Fruit fly (Drosophila melanogaster): ENCODE data around the gene Hsp68.

Hsp68 gene

dm6 chr3R:24047998-24048511 is 9.1 kb downstream of the Hsp68 start, which contains the start of gene Rox8 (continued):
- TF ChIP-seq CG11504 (tag; optimal IDR thresholded peaks at IDR 0.05) (no peak), CG7839 (tag; optimal IDR thresholded peaks at IDR 0.05) (peak; percentile 24), pzg (GFP tag; optimal IDR thresholded peaks at IDR 0.05) (peak; percentile 58), phol (tag; optimal IDR thresholded peaks at IDR 0.05) (peak; percentile 99), CG10654 (GFP tag; optimal IDR thresholded peaks at IDR 0.05) (no peak), NC2α (GFP tag; optimal IDR thresholded peaks at IDR 0.05) (no peak), pb (GFP tag; optimal IDR thresholded peaks at IDR 0.05) (no peak), Med (GFP tag) (peak; percentile 89), Nf-YA (GFP tag; IDR thresholded peaks at IDR 0.05) (no peak), gce (GFP tag; IDR thresholded peaks at IDR 0.05) (no peak), PHDP (tag; optimal IDR thresholded peaks at IDR 0.05) (peak; percentile 39), Atf6 (GFP tag; IDR thresholded peaks at IDR 0.05) (no peak; the same call in 1 of the 2 replicates), Sry-β (GFP tag; optimal IDR thresholded peaks at IDR 0.05) (no peak), exex (tag; optimal IDR thresholded peaks at IDR 0.05) (peak; percentile 53), CG1529 (GFP tag; optimal IDR thresholded peaks at IDR 0.05) (peak; percentile 25), CG4854 (GFP tag; optimal IDR thresholded peaks at IDR 0.05) (no peak), hth (optimal IDR thresholded peaks at IDR 0.05) (no peak), Adf1 (GFP tag; IDR thresholded peaks at IDR 0.05) (no peak), CG9727 (GFP tag; optimal IDR thresholded peaks at IDR 0.05) (peak; percentile 46), H15 (GFP tag; IDR thresholded peaks at IDR 0.05) (no peak), Kr (GFP tag; optimal IDR thresholded peaks at IDR 0.05) (peak; percentile 3), E2f2 (GFP tag; IDR thresholded peaks at IDR 0.05) (peak; percentile 57), HLH54F (GFP tag; optimal IDR thresholded peaks at IDR 0.05) (peak; percentile 39), E2f1 (GFP tag; IDR thresholded peaks at IDR 0.05) (0 out of 2 replicates have a peak, but pooled peaks have one; percentile 16), CG16813 (GFP tag; IDR thresholded peaks at IDR 0.05; ENCODE audit: partially characterized antibody) (peak; percentile 50; the same call in 2 of the 3 replicates), CG10267 (tag; optimal IDR thresholded peaks at IDR 0.05) (peak; percentile 62), NK7.1 (GFP tag; optimal IDR thresholded peaks at IDR 0.05) (no peak), CG18262 (tag; optimal IDR thresholded peaks at IDR 0.05) (peak; percentile 25), dmrt11E (tag; optimal IDR thresholded peaks at IDR 0.05) (peak; percentile 5), ewg (GFP tag; optimal IDR thresholded peaks at IDR 0.05) (peak; percentile 43), CG13775 (GFP tag; optimal IDR thresholded peaks at IDR 0.05) (peak; percentile 52), klu (GFP tag; IDR thresholded peaks at IDR 0.05) (no peak), CG32772 (GFP tag; IDR thresholded peaks at IDR 0.05) (no peak), jumu (GFP tag; optimal IDR thresholded peaks at IDR 0.05) (peak; percentile 48), dmrt99B (tag; optimal IDR thresholded peaks at IDR 0.05) (no peak), CG11093 (GFP tag; IDR thresholded peaks at IDR 0.05) (no peak), CG8281 (tag; optimal IDR thresholded peaks at IDR 0.05) (no peak), Oaz (GFP tag; IDR thresholded peaks at IDR 0.05) (no peak), ken (GFP tag; IDR thresholded peaks at IDR 0.05) (no peak), Rfx (GFP tag; IDR thresholded peaks at IDR 0.05) (peak; percentile 55), twi (tag; optimal IDR thresholded peaks at IDR 0.05) (no peak), aop (GFP tag; IDR thresholded peaks at IDR 0.05) (no peak), shn (GFP tag; optimal IDR thresholded peaks at IDR 0.05) (peak; percentile 16), CG14441 (GFP tag; IDR thresholded peaks at IDR 0.05) (0 out of 2 replicates have a peak, but pooled peaks have one; percentile 24), org-1 (GFP tag; optimal IDR thresholded peaks at IDR 0.05) (no peak), ham (GFP tag; IDR thresholded peaks at IDR 0.05) (no peak), ab (GFP tag; optimal IDR thresholded peaks at IDR 0.05) (no peak), Trl (optimal IDR thresholded peaks at IDR 0.05) (no peak), Trl (GFP tag; optimal IDR thresholded peaks at IDR 0.05) (peak; percentile 22), lmd (GFP tag; IDR thresholded peaks at IDR 0.05) (peak; percentile 17; the same call in 1 of the 2 replicates), CG12769 (tag; optimal IDR thresholded peaks at IDR 0.05) (peak; percentile 20), sima (GFP tag; optimal IDR thresholded peaks at IDR 0.05) (no peak)

Data from whole organism, embryonic.